Fruit fly (Drosophila melanogaster) whole organism: ENCODE data around the gene CG2641.

ENCODE experiments used
- CG8478 ChIP-seq: fragments of >200 bp; optimal IDR thresholded peaks from 2 replicates; lab custom pipeline; 2018; ENCODE audit warnings: inconsistent platforms
- Dll ChIP-seq: fragments of >200 bp; optimal IDR thresholded peaks from 2 replicates; lab custom pipeline; 2017
- EcR ChIP-seq, 2 experiments: fragments of >200 bp; optimal IDR thresholded peaks; 2 replicates each; lab custom pipeline; 2017; ENCODE audit warnings: missing biosample characterization in 2 of 2, missing genetic modification characterization in 2 of 2, missing genetic modification reagents in 2 of 2
- pan ChIP-seq: fragments of >200 bp; optimal IDR thresholded peaks from 2 replicates; lab custom pipeline; 2017
- psq ChIP-seq: fragments of >200 bp; optimal IDR thresholded peaks from 2 replicates; lab custom pipeline; 2017
- usp ChIP-seq: fragments of >200 bp; optimal IDR thresholded peaks from 2 replicates; lab custom pipeline; 2017; ENCODE audit warnings: missing biosample characterization, missing genetic modification characterization, mixed read lengths

DNA sequence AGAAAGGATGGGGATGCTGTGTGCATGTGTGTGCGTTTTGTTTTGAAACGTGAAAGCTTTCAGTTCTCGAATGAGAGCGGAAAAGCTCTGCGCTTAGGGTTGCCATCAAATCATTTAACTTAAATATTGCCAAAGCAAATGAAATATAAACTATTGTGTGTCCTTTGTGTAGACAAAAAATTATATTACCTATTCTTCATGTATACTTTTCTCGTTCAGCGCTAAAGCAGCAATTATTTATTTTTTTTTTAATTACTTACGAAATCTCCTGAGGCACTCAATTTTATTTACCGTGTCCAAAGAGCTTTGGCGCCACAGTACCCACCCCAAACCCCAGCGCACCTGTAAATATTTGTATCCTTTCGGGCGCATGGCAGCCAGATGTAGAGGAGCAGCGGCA is 27.7 kb downstream of the CG2641 start:
- TF ChIP-seq CG8478 (lab: Kevin White, UChicago) (no peak), psq (lab: Kevin White, UChicago) (no peak), Dll (lab: Kevin White, UChicago) (no peak), pan (lab: Kevin White, UChicago) (no peak), EcR (GFP tag; optimal IDR thresholded peaks at IDR 0.05; lab: Kevin White, UChicago) (no peak), usp (GFP tag; lab: Kevin White, UChicago) (no peak)
